Worm (Caenorhabditis elegans): ENCODE measurements around the gene C50E3.9.

Gene C50E3.9

DNA sequence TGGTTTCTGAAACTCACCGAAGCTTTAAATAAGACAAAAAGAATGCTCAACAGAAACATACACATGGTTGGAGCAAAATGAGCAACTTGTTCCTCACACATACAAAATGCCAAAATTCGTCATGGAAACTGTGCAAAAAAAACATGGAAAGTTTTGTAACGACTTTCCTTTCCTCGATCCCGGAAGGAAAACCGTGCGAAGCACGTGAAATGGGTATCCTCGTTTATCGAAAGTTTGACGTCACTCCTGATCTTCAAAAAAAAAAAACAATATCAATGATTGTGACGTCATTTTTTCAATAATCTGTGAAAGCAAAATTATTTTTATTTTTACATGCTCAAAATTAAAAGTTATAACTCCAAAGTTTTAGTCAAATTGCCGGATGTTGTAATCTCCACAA lies 29.8 kb downstream of the C50E3.9 start, which contains the start of gene clec-212:
clec-212 (minus strand) TSS at position 101 of the 400 bp plus-strand sequence.
- TF ChIP-seq madf-10 (tag; optimal IDR thresholded peaks at IDR 0.05) (no peak), K11D2.4 (GFP tag; IDR thresholded peaks at IDR 0.05) (no peak), nfya-2 (GFP tag; IDR thresholded peaks at IDR 0.05) (no peak), snpc-3.4 (tag; optimal IDR thresholded peaks at IDR 0.05) (no peak), athp-1 (tag; optimal IDR thresholded peaks at IDR 0.05) (no peak), sdz-38 (tag; optimal IDR thresholded peaks at IDR 0.05) (no peak), fkh-3 (tag; optimal IDR thresholded peaks at IDR 0.05) (no peak), F22D6.2 (tag; optimal IDR thresholded peaks at IDR 0.05) (no peak), ekl-4 (GFP tag; IDR thresholded peaks at IDR 0.05) (no peak), mes-4 (tag; optimal IDR thresholded peaks at IDR 0.05) (no peak)

ce11 chrV:7562947-7563346 lies 37.1 kb downstream of the C50E3.9 start, which contains the start of gene F19F10.1:
F19F10.1 (plus strand) TSS chrV:7563247.
- TF ChIP-seq F55B11.4 (tag; optimal IDR thresholded peaks at IDR 0.05; ENCODE audit: borderline replicate concordance, insufficient read depth): no peak
- no peak for TF ChIP-seq attf-6 (GFP tag; IDR thresholded peaks at IDR 0.05)
- TF ChIP-seq hsf-1 (GFP tag; IDR thresholded peaks at IDR 0.05): no peak
- no peak for TF ChIP-seq gei-17 (GFP tag; optimal IDR thresholded peaks at IDR 0.05)
- no peak for TF ChIP-seq F33H1.4 (GFP tag; IDR thresholded peaks at IDR 0.05)

ce11 chrV:7558693-7559092 lies 41.4 kb downstream of the C50E3.9 start, which contains the start of gene ets-7:
ets-7 (minus strand) TSS chrV:7558793.
- TF ChIP-seq cebp-2 (GFP tag; IDR thresholded peaks at IDR 0.05) (no peak), madf-3 (GFP tag; IDR thresholded peaks at IDR 0.05) (no peak), ets-4 (GFP tag; optimal IDR thresholded peaks at IDR 0.05) (no peak), mel-28 (tag; optimal IDR thresholded peaks at IDR 0.05; ENCODE audit: borderline replicate concordance) (no peak), attf-6 (GFP tag; IDR thresholded peaks at IDR 0.05) (no peak), zim-3 (tag; optimal IDR thresholded peaks at IDR 0.05) (no peak), lsl-1 (GFP tag; optimal IDR thresholded peaks at IDR 0.05) (no peak), rpc-1 (optimal IDR thresholded peaks at IDR 0.05) (no peak), rpc-1 (tag; optimal IDR thresholded peaks at IDR 0.05) (no peak), die-1 (tag; optimal IDR thresholded peaks at IDR 0.05) (no peak), attf-5 (GFP tag; optimal IDR thresholded peaks at IDR 0.05) (no peak), madf-8 (GFP tag; conservative IDR thresholded peaks at IDR 0.05) (no peak), aptf-3 (GFP tag; IDR thresholded peaks at IDR 0.05) (no peak), tlf-1 (GFP tag; optimal IDR thresholded peaks at IDR 0.05) (no peak), chd-7 (tag; optimal IDR thresholded peaks at IDR 0.05) (no peak), Y67H2A.10 (GFP tag; conservative IDR thresholded peaks at IDR 0.05) (no peak), ceh-91 (GFP tag; IDR thresholded peaks at IDR 0.05) (no peak), hlh-26 (GFP tag; conservative IDR thresholded peaks at IDR 0.05) (no peak)

ce11 chrV:7555875-7556274 lies 44.2 kb downstream of the C50E3.9 start:
- TF ChIP-seq dpff-1 (tag; optimal IDR thresholded peaks at IDR 0.05): no peak
- no peak for TF ChIP-seq sptf-2 (GFP tag; optimal IDR thresholded peaks at IDR 0.05)
- no peak for TF ChIP-seq ekl-4 (GFP tag; IDR thresholded peaks at IDR 0.05)
- TF ChIP-seq B0261.1 (tag; optimal IDR thresholded peaks at IDR 0.05): no peak
- TF ChIP-seq cebp-2 (GFP tag; IDR thresholded peaks at IDR 0.05): no peak
- no peak for TF ChIP-seq snpc-4 (GFP tag; optimal IDR thresholded peaks at IDR 0.05)
- TF ChIP-seq snpc-4 (tag; optimal IDR thresholded peaks at IDR 0.05): no peak
- no peak for TF ChIP-seq ccch-3 (GFP tag; optimal IDR thresholded peaks at IDR 0.05)
- no peak for TF ChIP-seq chd-7 (tag; optimal IDR thresholded peaks at IDR 0.05)
- no peak for TF ChIP-seq B0019.2 (GFP tag; conservative IDR thresholded peaks at IDR 0.05)

Data from whole organism, young adult.